Worm (Caenorhabditis elegans): Measurements from ENCODE around the gene srh-30.

DNA sequence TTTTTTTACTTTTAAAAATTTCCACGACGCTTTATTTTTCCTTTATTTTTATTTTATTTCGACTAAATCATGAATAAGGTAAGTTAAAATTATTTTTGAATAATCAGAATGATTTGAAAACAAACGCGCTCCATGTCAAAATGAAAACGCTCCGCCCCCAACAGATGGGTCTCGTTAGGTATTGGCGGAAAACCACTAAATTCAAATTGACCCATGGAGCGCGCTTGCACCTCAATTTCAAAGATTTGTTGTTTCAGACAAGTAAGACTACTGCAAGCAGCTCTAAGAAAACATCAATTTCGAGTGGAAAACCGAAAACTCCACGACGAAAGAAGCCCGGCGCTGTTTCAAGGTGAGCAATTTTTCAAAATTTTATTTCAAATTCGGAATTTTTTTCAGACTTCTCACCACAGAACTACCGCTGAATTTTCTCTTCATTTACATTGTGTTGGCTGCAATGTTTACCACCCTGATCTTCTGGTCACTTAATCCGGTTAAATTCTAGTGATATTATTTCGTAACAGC is 16.4 kb upstream of the srh-30 start, which contains the start of gene ZC404.2:
- TF ChIP-seq pes-1 (GFP tag; IDR thresholded peaks at IDR 0.05) (no peak), ama-1 (optimal IDR thresholded peaks at IDR 0.05) (peak; percentile 69), flt-1 (GFP tag; IDR thresholded peaks at IDR 0.05) (no peak), hmbx-1 (tag; optimal IDR thresholded peaks at IDR 0.05) (no peak), aly-1 (tag; optimal IDR thresholded peaks at IDR 0.05) (no peak), scrt-1 (GFP tag; IDR thresholded peaks at IDR 0.05) (0 out of 2 replicates have a peak, but pooled peaks have one; percentile 13), B0310.2 (tag; optimal IDR thresholded peaks at IDR 0.05) (no peak), hmg-4 (GFP tag; optimal IDR thresholded peaks at IDR 0.05) (no peak)
